Worm (Caenorhabditis elegans): ENCODE results near the gene F35F11.2.

The F35F11.2 gene

DNA sequence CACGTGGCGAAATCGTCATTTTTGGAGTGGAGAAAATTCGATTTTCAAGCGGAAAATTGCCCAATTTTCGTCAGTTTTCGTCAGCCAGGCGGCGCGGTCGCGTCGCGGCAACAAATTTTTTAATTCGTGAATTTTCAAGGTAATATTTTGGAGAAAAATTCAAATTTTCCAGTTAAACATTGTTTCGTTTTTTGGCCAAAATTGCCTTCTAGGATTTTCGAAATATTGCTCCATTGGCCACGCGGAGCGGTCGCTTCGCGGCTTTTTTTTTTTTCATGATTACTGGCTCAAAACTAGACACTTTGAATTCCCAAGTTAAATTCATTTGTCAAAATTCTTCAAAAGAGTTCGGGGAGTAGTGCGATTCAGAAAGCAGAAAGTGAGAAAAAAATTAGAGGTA, 7.5 kb downstream of the F35F11.2 start:
- TF ChIP-seq lin-11 (tag; optimal IDR thresholded peaks at IDR 0.05), result no peak
- no peak for TF ChIP-seq che-1 (tag; optimal IDR thresholded peaks at IDR 0.05)
- no peak for TF ChIP-seq hlh-6 (tag; optimal IDR thresholded peaks at IDR 0.05)
- no peak for TF ChIP-seq unc-42 (tag; optimal IDR thresholded peaks at IDR 0.05)
- TF ChIP-seq ztf-16 (tag; optimal IDR thresholded peaks at IDR 0.05), result no peak
- no peak for TF ChIP-seq elt-4 (tag; optimal IDR thresholded peaks at IDR 0.05)
- no peak for TF ChIP-seq sox-2 (GFP tag; IDR thresholded peaks at IDR 0.05)
- TF ChIP-seq rnt-1 (tag; optimal IDR thresholded peaks at IDR 0.05), result no peak
- TF ChIP-seq npax-4 (tag; optimal IDR thresholded peaks at IDR 0.05), result no peak
- TF ChIP-seq madf-2 (tag; optimal IDR thresholded peaks at IDR 0.05), result no peak
- TF ChIP-seq ahr-1 (tag; optimal IDR thresholded peaks at IDR 0.05), result no peak
- no peak for TF ChIP-seq ceh-30 (tag; optimal IDR thresholded peaks at IDR 0.05)
- TF ChIP-seq tbx-7 (tag; optimal IDR thresholded peaks at IDR 0.05), result no peak
- no peak for TF ChIP-seq fax-1 (tag; optimal IDR thresholded peaks at IDR 0.05)
- TF ChIP-seq hlh-8 (tag; optimal IDR thresholded peaks at IDR 0.05), result no peak
- no peak for TF ChIP-seq hlh-13 (GFP tag; optimal IDR thresholded peaks at IDR 0.05)

DNA sequence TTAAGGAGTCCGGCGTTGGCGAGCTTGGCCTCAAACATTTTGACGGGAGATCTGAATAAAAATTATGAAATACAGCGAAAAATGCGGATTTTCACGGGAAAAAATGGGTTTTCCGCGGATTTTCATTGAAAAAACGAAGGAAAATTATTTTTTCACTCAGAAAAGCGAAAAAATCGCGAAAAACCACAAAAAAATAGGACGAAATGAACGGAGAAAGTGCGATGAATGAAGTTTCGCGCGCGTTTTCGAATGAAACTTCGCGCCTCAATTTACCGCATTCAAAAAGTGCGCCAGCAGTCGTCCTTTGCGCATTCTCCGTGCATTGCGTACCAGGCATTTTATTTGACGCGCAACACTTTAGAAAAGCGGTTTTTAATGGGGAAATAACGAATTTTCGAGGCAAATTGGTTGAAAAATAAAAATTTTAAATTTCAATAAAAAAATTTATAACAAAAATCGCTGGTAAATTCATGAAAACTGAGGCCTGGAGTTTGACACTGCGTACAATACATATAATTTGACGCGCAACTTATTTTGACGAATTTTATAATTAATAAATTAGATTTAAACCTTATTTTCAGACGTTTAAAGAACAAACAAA, 9.4 kb downstream of the F35F11.2 start, which contains the start of gene pcn-1:
pcn-1 (minus strand) TSS at position 51 of the 601 bp plus-strand sequence.
- TF ChIP-seq ceh-31 (tag; optimal IDR thresholded peaks at IDR 0.05), result peak; percentile 69
- TF ChIP-seq elt-4 (tag; optimal IDR thresholded peaks at IDR 0.05), result no peak
- TF ChIP-seq unc-3 (GFP tag; conservative IDR thresholded peaks at IDR 0.05), result no peak
- TF ChIP-seq unc-3 (tag; optimal IDR thresholded peaks at IDR 0.05), result no peak
- no peak for TF ChIP-seq ceh-24 (tag; optimal IDR thresholded peaks at IDR 0.05)
- no peak for TF ChIP-seq ceh-22 (tag; optimal IDR thresholded peaks at IDR 0.05)
- no peak for TF ChIP-seq ets-4 (tag; optimal IDR thresholded peaks at IDR 0.05)
- no peak for TF ChIP-seq lim-6 (tag; optimal IDR thresholded peaks at IDR 0.05)
- peak; percentile 34 for TF ChIP-seq unc-55 (GFP tag; optimal IDR thresholded peaks at IDR 0.05)
- TF ChIP-seq fkh-10 (GFP tag; optimal IDR thresholded peaks at IDR 0.05), result no peak
- no peak for TF ChIP-seq gmeb-2 (tag; optimal IDR thresholded peaks at IDR 0.05)
- TF ChIP-seq ceh-45 (GFP tag; IDR thresholded peaks at IDR 0.05), result no peak
- peak; percentile 12 for TF ChIP-seq che-1 (tag; optimal IDR thresholded peaks at IDR 0.05)
- no peak for TF ChIP-seq lin-11 (tag; optimal IDR thresholded peaks at IDR 0.05)
- TF ChIP-seq elt-2 (tag; optimal IDR thresholded peaks at IDR 0.05), result peak; percentile 58
- no peak for TF ChIP-seq ceh-9 (tag; optimal IDR thresholded peaks at IDR 0.05)
- no peak for TF ChIP-seq ahr-1 (tag; optimal IDR thresholded peaks at IDR 0.05)
- TF ChIP-seq ref-2 (tag; optimal IDR thresholded peaks at IDR 0.05), result peak; percentile 25
- TF ChIP-seq ceh-14 (tag; optimal IDR thresholded peaks at IDR 0.05), result peak; percentile 50
- no peak for TF ChIP-seq ceh-48 (tag; optimal IDR thresholded peaks at IDR 0.05)
- TF ChIP-seq tbx-2 (tag; optimal IDR thresholded peaks at IDR 0.05), result peak; percentile 62
- TF ChIP-seq K02D7.2 (tag; optimal IDR thresholded peaks at IDR 0.05), result no peak
- no peak for TF ChIP-seq ztf-16 (tag; optimal IDR thresholded peaks at IDR 0.05)
- TF ChIP-seq unc-86 (tag; optimal IDR thresholded peaks at IDR 0.05), result peak; percentile 49
- TF ChIP-seq dmd-4 (tag; optimal IDR thresholded peaks at IDR 0.05; ENCODE audit: borderline replicate concordance), result no peak
- TF ChIP-seq ceh-19 (GFP tag; optimal IDR thresholded peaks at IDR 0.05), result no peak
- no peak for TF ChIP-seq sdc-2 (tag; optimal IDR thresholded peaks at IDR 0.05)
- no peak for TF ChIP-seq tbx-7 (tag; optimal IDR thresholded peaks at IDR 0.05)
- TF ChIP-seq odd-2 (tag; optimal IDR thresholded peaks at IDR 0.05), result no peak
- no peak for TF ChIP-seq mec-3 (tag; optimal IDR thresholded peaks at IDR 0.05; ENCODE audit: borderline replicate concordance)
- TF ChIP-seq F13H6.1 (tag; optimal IDR thresholded peaks at IDR 0.05), result no peak
- TF ChIP-seq unc-42 (tag; optimal IDR thresholded peaks at IDR 0.05), result peak; percentile 65
- peak; percentile 53 for TF ChIP-seq ceh-34 (tag; optimal IDR thresholded peaks at IDR 0.05)
- TF ChIP-seq hlh-30 (tag; optimal IDR thresholded peaks at IDR 0.05; ENCODE audit: insufficient read depth), result no peak
- TF ChIP-seq eyg-1 (tag; optimal IDR thresholded peaks at IDR 0.05), result no peak
- TF ChIP-seq pag-3 (tag; optimal IDR thresholded peaks at IDR 0.05; ENCODE audit: borderline replicate concordance), result no peak
- TF ChIP-seq ceh-30 (tag; optimal IDR thresholded peaks at IDR 0.05), result peak; percentile 75
- TF ChIP-seq nfya-1 (tag; optimal IDR thresholded peaks at IDR 0.05), result peak; percentile 62
- no peak for TF ChIP-seq fax-1 (tag; optimal IDR thresholded peaks at IDR 0.05)
- TF ChIP-seq fkh-6 (tag; optimal IDR thresholded peaks at IDR 0.05), result no peak
- TF ChIP-seq sox-4 (tag; optimal IDR thresholded peaks at IDR 0.05), result no peak
- no peak for TF ChIP-seq ceh-6 (GFP tag; optimal IDR thresholded peaks at IDR 0.05)
- TF ChIP-seq T23F11.4 (GFP tag; optimal IDR thresholded peaks at IDR 0.05), result peak; percentile 38

All from whole organism, late embryonic.